Worm (Caenorhabditis elegans) whole organism, dauer: ENCODE results near the gene tbc-14.

ENCODE experiments used
- unc-62 ChIP-seq: sonication (generic microtip); optimal IDR thresholded peaks from 2 replicates; lab custom pipeline; 2017; ENCODE audit warnings: missing biosample characterization, missing genetic modification reagents, missing genetic modification characterization

Gene tbc-14

DNA sequence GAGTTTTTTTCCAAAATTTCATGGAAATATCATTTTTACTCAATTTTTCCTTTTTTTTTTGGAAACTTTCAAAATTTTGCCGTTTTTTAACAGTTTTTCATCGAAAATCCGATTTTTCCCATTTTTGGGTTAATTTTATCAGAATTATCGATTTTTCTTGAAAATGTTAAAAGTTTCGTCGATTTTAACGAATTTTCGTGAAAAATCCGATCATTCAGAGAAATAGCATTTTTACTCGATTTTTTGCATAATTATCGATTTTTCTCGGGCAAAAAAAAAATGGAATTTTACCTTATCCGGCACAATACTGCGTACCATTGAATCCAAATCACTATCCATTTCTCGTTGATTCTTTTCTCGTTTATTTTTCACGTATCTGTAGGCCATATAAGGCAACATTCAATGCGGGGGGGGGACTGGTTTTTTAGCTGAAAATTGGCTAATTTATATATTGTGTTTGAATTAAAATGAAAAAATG, at the start of gene tbc-14:
Gene tbc-14 (minus strand): TSS at position 428 of the 478 bp plus-strand sequence.
- no peak for TF ChIP-seq unc-62 (GFP tag; lab: Kevin White, UChicago)

DNA sequence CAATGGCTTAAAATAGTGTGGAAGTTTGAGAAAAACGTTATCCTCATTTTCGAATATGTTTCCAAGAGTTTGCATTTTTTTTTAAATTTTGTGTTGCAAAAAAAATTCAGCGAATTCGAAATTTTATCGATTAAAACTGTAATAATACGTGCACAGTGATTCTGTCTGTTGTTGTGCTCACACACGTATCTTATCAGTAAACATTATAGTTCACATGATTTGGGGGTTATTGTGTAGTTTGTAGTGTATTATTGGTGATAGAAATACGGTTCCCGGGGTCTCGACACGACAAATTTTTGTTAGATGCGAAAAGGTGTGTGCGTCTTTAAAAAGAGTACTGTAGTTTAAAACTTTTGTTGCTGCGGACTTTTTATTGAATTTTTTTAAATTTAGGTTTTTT, 48.3 kb upstream of the tbc-14 start, which contains the start of gene drr-1:
Gene drr-1 (minus strand): TSS at position 183 of the 400 bp plus-strand sequence.
- TF ChIP-seq unc-62 (GFP tag; lab: Kevin White, UChicago), result no peak

- TF ChIP-seq unc-62 (GFP tag; lab: Kevin White, UChicago), result no peak
These were observed 47.4 kb upstream of the tbc-14 start for ce11 chrII:13494762-13495161.

DNA sequence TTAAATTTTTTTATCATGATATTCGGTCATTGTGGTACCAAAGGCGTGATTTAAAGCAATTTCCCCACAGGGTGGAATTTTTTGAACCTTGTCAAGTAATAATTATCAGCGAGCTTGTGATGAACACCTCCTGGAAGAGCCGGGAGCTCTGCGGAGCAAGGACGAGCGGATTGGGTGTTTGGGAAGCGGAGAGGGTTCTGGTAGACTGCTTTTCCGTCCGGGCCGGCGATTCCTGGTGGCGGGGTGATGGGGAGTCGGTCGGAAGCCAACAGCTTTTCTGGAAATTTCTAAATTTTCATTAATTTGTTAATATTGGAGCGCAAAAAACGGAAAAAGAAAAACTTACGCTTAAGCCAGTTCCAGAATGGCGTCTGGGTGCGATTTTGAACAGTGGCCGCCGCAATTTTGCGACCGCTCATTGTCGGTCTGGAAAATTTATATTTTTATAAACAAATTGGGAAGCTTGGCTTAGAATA, 46.8 kb upstream of the tbc-14 start, which contains the start of gene ndua-7:
Gene ndua-7 (minus strand): TSS at position 426 of the 476 bp plus-strand sequence.
- TF ChIP-seq unc-62 (GFP tag; lab: Kevin White, UChicago), result no peak

DNA sequence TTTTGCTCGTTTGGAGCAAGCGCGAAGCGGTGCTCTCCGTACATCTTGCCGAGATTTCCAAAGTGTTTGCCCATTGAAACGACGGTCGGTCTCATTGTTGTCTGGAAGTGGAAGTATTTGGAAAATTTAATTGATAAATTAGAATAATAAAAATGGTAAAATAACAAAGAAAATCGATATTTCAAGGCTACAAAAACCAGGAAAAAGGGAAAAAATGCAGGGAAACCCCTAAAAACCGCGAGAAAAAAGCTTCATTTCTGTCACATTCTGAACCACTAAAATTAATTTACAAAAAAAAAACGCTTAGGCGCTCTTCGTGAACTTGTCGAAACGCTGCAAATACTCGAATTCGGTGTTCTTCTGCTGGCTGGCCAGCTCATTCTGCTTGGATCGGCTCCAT, 45.6 kb upstream of the tbc-14 start, which contains the start of gene F45H10.2:
Gene F45H10.2 (minus strand): TSS at position 101 of the 400 bp plus-strand sequence.
- TF ChIP-seq unc-62 (GFP tag; lab: Kevin White, UChicago), result no peak

DNA sequence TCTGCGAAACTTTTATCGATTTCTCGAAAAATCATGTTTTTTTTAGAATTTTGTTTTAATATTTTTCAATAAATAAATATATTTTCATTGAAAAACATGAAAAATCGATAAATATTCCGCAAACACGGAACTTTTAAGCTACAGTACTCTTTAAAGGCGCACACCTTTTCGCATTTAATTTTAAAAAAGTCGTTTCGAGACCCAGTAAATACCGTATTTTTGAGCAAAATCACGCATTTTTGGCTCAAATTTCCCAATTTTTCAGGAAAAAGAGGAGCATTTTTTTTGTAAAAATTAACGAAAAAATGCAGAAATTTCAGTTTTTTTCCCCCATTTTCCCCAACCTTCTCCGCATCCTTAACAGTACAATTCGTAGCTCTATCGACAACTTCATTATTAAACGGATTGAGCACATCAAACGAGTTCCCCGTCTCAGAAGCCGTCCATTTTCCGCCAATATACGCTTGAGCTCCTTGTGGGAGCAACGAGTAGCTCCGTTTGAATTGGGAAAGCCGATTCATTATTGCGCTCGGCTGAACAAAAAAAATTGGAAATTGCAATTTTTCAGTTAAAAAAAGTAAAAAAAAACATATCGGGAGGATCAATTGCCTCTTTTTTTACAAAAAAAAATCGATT, 44.0 kb upstream of the tbc-14 start, which contains the start of gene alh-7:
Gene alh-7 (minus strand): TSS at position 533 of the 636 bp plus-strand sequence.
- TF ChIP-seq unc-62 (GFP tag; lab: Kevin White, UChicago), result no peak

DNA sequence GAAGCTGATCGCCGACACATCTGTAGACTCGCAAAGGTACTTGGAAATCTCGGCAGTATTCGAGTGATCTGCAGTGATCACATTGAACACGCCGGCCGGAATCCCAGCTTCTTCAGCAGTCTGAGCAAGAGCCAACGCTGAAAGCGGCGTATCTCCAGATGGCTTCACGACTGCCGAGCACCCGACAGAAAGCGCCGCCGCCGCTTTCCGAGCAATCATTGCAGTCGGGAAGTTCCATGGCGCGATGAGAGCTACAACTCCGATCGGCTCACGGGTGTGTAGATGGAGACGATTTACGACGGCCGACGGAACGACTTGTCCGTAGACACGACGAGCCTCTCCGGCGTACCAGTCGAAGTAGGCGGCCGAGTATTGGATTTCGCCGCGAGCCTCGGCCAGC, 42.5 kb upstream of the tbc-14 start:
- no peak for TF ChIP-seq unc-62 (GFP tag; lab: Kevin White, UChicago)

- no peak for TF ChIP-seq unc-62 (GFP tag; lab: Kevin White, UChicago)
These were observed 40.2 kb upstream of the tbc-14 start for ce11 chrII:13487563-13487962.

DNA sequence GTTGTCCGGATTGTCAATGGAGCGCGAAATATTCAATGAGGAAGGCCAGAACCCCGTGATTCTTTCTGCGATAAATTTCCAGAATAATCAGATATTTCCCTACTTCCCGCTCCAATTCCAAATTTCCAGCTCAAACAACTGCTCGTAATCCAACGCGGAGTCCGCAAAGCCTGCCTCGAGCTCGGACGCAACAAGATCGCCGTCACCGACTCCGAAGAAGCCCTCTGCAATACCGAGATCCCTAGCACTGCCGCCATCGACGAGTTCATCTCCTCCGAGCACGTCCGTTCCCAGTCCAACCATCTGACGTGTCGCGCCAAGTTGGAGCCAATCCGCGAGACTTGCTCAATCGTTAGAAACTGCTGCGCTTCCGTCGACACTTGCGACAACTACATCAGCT, 37.7 kb upstream of the tbc-14 start:
- TF ChIP-seq unc-62 (GFP tag; lab: Kevin White, UChicago), result no peak

DNA sequence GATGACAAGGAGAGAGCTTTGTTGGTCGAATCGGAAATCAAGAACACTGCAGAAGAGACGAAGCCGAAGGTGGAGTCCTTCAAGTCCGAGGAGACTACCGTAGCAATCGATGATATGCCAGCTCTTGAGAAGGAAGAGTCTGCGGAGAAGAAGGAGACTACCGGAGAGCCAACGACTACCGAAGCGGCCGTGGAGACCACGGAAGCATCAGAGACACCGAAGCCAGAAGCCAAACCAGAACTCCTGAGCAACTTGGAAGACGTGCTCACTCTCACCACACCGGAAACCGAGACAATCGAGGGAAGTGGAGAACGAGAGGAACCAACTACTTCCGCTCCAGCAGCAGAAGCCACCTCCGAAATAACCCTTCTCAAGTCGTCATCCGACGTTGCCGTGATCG, 36.7 kb upstream of the tbc-14 start:
- no peak for TF ChIP-seq unc-62 (GFP tag; lab: Kevin White, UChicago)

DNA sequence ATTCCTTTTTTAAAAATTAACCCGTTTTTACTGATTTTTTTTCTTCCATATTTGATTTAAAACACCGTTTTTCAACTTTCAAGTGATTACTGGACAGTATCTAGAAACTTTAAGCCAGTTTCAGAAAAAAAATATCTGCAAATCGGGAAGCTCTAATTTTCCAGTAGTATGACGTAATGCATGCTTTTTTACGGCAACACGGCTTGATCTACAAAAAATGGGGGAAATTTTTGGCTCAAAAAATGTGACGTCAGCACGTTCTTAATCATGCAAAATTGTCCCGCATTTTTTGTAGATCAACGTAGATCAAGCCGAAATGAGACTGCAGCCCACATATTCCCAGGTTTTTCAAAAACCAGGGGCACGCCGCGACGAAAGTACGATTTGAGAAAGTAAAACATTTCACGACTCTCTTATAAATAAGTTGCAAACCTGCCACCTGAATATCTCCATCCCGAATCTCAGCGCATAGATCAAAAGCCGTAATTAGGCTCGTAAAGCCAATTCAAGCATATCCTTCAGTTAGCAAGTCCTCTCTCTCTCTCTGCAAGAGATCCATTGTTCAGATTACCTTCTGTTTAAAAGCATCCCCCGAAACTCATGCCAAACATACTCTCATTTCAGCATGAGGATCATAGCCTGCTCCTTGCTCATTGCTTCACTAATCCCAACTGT, 34.5 kb upstream of the tbc-14 start, which contains the start of gene E01G4.6:
Gene E01G4.6 (plus strand): TSS at position 625 of the 675 bp plus-strand sequence.
- no peak for TF ChIP-seq unc-62 (GFP tag; lab: Kevin White, UChicago)

- TF ChIP-seq unc-62 (GFP tag; lab: Kevin White, UChicago), result no peak
These were observed 32.0 kb upstream of the tbc-14 start for ce11 chrII:13479424-13479823.

DNA sequence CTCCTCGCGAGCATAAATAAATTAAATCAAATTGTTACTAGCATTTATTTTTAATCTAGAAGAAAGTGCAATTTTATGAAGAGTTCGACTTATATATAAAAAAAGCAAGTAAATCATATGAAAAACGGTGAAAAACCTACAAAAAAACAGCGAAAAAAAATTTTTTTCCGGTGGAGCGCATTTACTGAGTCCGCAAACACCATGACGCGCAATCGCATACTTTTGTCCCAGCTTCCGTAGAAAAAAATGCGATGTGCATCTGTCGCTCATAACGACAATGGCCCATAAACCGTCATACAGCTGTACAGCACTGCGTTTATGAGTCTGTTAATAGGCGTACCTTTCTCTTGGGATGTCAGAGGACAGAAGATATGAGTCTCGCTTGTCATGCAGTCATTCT, 29.8 kb upstream of the tbc-14 start:
- no peak for TF ChIP-seq unc-62 (GFP tag; lab: Kevin White, UChicago)

DNA sequence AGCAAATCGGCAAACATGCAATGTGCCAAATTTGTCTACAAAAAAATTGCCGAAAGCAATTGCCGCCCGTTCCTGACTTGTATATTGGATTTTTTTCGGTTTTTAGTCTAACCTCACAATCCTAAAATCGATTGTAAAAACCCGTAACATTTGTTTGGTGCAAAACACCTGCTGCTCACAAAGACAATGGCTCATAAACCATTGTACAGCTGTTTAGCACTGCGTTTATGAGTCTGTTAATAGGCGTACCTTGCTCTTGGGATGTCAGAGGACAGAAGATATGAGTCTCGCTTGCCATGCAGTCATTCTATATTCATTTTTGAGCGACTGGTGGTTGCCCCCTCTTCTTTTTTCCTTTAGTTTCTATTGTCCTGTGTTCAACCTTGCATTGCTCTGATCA, 24.7 kb upstream of the tbc-14 start, which contains the start of gene E01G4.5:
Gene E01G4.5 (plus strand): TSS at position 301 of the 400 bp plus-strand sequence.
- TF ChIP-seq unc-62 (GFP tag; lab: Kevin White, UChicago), result no peak

ce11 chrII:13470655-13471054, 23.3 kb upstream of the tbc-14 start:
- no peak for TF ChIP-seq unc-62 (GFP tag; lab: Kevin White, UChicago)

- no peak for TF ChIP-seq unc-62 (GFP tag; lab: Kevin White, UChicago)
These were observed 21.8 kb upstream of the tbc-14 start, which contains the start of gene E01G4.3 for ce11 chrII:13469043-13469652. Gene E01G4.3, minus strand, starts transcription at chrII:13469602.
